Worm (Caenorhabditis elegans): ENCODE data around the gene srw-133.

Gene srw-133

DNA sequence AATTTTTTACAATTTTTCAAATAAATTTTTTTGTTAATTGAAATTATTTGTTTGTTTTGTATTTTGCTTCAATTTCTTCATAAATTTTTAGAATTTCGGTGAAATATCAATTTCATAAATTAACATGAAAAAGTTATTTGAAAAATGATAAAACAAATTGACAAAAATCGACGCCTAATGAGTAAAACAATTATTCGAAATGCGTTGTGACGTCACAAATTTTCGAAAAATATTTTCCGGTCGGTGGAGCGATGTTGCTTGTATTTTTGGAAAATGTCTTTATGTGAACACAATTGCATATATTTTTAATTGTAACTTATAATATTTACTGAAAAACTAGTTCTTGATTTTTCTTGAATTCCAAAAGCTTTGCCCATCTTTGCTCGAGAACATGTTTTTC, 34.0 kb downstream of the srw-133 start:
- TF ChIP-seq swsn-7 (tag; optimal IDR thresholded peaks at IDR 0.05) (no peak), blmp-1 (tag; optimal IDR thresholded peaks at IDR 0.05) (no peak), efl-3 (GFP tag; optimal IDR thresholded peaks at IDR 0.05) (no peak), hpl-2 (GFP tag; optimal IDR thresholded peaks at IDR 0.05) (no peak), snu-23 (GFP tag; optimal IDR thresholded peaks at IDR 0.05) (no peak), nhr-20 (tag; optimal IDR thresholded peaks at IDR 0.05) (no peak), nhr-28 (tag; optimal IDR thresholded peaks at IDR 0.05) (no peak), isw-1 (GFP tag; IDR thresholded peaks at IDR 0.05) (no peak), xbp-1 (tag; optimal IDR thresholded peaks at IDR 0.05) (no peak), vab-15 (tag; optimal IDR thresholded peaks at IDR 0.05) (no peak), alr-1 (tag; optimal IDR thresholded peaks at IDR 0.05; ENCODE audit: borderline replicate concordance) (no peak), pag-3 (tag; optimal IDR thresholded peaks at IDR 0.05; ENCODE audit: borderline replicate concordance, insufficient read depth) (no peak)

DNA sequence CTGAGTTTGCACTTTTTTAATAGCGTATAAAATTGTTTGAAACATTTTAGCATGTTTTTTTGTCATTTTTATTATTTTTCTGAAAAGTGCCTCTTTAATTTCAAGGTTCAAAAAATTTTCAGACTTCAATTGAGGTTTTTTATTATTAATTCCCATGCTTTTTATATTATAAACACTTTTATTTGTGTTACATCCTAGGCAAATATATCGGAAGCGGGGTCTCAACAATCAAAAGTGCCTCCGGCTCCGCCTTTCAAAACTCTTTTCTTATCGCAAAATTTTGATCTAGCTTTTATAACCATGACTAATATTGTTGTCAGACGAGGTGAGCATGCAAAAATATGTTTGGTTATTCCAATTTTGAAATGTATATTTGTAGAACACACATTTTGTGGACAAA, 41.1 kb downstream of the srw-133 start, which contains the start of gene otpl-2:
Gene otpl-2 (plus strand): TSS at position 301 of the 400 bp plus-strand sequence.
- TF ChIP-seq isw-1 (GFP tag; IDR thresholded peaks at IDR 0.05) (no peak), sup-37 (GFP tag; optimal IDR thresholded peaks at IDR 0.05) (no peak), snu-23 (GFP tag; optimal IDR thresholded peaks at IDR 0.05) (no peak), zip-4 (GFP tag; optimal IDR thresholded peaks at IDR 0.05) (no peak), nhr-90 (tag; optimal IDR thresholded peaks at IDR 0.05; ENCODE audit: poor library complexity) (no peak), sptf-1 (tag; optimal IDR thresholded peaks at IDR 0.05) (no peak), swsn-7 (tag; optimal IDR thresholded peaks at IDR 0.05) (no peak), lin-13 (GFP tag; optimal IDR thresholded peaks at IDR 0.05) (no peak), mdl-1 (tag; optimal IDR thresholded peaks at IDR 0.05) (no peak), unc-30 (tag; optimal IDR thresholded peaks at IDR 0.05) (no peak), hlh-17 (GFP tag; optimal IDR thresholded peaks at IDR 0.05; ENCODE audit: borderline replicate concordance) (no peak), aly-2 (tag; optimal IDR thresholded peaks at IDR 0.05) (no peak), hlh-4 (tag; optimal IDR thresholded peaks at IDR 0.05) (no peak), tbx-2 (tag; optimal IDR thresholded peaks at IDR 0.05) (no peak), fkh-8 (tag; optimal IDR thresholded peaks at IDR 0.05) (no peak), Y116A8C.19 (tag; optimal IDR thresholded peaks at IDR 0.05; ENCODE audit: borderline replicate concordance) (no peak), fos-1 (tag; optimal IDR thresholded peaks at IDR 0.05) (no peak), grh-1 (GFP tag; IDR thresholded peaks at IDR 0.05) (no peak)

DNA sequence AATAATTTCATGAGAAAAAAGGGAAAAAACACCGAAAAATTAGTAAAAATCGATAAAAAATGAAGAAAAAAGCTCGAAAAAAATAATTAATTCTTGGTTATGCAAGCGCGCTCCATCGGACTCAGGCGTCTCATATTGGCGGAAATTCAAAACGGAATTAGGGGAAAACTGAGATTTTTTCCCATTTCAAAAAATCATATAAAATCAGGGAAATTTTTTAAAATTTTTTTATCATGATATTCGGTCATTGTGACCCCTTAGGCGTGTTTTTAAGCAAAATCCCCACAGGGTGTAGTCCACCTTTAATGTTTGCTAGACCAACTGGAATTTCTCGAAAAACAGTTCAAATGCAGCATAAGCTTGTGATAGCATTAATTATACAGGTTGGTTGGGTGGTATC, 46.7 kb downstream of the srw-133 start:
- TF ChIP-seq efl-1 (optimal IDR thresholded peaks at IDR 0.05) (peak in 1 of 2 experiments; percentile 68), efl-1 (GFP tag; optimal IDR thresholded peaks at IDR 0.05 in 1 of 2) (peak; percentile 57 to 95), dpl-1 (GFP tag; optimal IDR thresholded peaks at IDR 0.05) (peak in 1 of 3 experiments; percentile 36)

DNA sequence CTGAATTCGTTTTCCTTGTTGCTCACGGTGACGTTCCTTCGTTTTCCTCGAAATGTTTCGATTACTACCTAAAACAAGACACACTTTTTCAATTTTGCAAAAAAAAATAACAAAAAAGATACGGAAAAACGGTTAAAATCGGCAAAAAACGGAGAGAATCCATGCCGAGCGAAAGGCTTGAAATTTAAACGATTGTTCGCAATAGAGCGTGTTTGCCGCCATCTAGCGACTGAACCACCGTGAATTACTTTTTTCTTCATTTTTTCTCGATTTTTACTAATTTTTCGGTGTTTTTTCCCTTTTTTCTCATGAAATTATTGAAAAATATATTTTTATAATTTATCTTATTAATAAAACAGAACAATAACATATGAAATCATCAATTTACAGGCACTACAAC, 48.4 kb downstream of the srw-133 start:
- peak in 1 of 2 experiments; percentile 13 for TF ChIP-seq lsy-2 (tag; optimal IDR thresholded peaks at IDR 0.05)

DNA sequence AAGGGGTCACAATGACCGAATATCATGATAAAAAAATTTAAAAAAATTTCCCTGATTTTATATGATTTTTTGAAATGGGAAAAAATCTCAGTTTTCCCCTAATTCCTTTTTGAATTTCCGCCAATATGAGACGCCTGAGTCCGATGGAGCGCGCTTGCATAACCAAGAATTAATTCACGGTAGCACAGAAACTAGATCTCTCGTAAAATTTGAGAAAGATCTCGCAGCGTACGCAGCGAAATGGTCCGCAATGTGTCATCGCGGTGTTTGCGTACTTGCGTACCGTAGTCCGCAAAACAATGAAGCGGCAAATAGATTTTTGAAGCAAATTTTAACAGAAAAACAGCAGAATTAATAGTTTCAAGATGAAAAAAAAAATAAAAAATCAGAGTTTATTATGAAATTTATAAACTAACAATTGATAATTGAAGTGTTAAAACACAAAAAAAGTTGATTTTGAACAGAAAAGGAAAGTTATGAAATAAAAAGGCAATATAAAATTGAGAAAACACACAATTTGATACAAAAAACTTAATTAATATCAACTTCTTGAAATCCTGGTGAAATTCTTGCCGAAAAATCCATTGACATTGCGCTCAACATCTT, 50.9 kb downstream of the srw-133 start:
- TF ChIP-seq efl-1 (optimal IDR thresholded peaks at IDR 0.05) (peak; percentile 62 to 75), efl-1 (GFP tag; optimal IDR thresholded peaks at IDR 0.05 in 1 of 2) (peak; percentile 69 to 96), fkh-8 (tag; optimal IDR thresholded peaks at IDR 0.05) (peak; percentile 19), lsy-2 (tag; optimal IDR thresholded peaks at IDR 0.05) (peak; percentile 81 to 93), mab-9 (GFP tag; IDR thresholded peaks at IDR 0.05) (peak; percentile 84), lin-35 (GFP tag; optimal IDR thresholded peaks at IDR 0.05) (peak; percentile 48 to 70), nhr-19 (GFP tag; conservative IDR thresholded peaks at IDR 0.05) (peak; percentile 93), grh-1 (GFP tag; IDR thresholded peaks at IDR 0.05) (peak; percentile 86), ceh-88 (GFP tag; IDR thresholded peaks at IDR 0.05) (peak; percentile 84), nhr-85 (tag) (peak; percentile 65), xbp-1 (tag; optimal IDR thresholded peaks at IDR 0.05) (peak; percentile 45), F16B12.6 (tag; optimal IDR thresholded peaks at IDR 0.05) (peak; percentile 49), isw-1 (GFP tag; IDR thresholded peaks at IDR 0.05) (peak; percentile 88), rnt-1 (tag; optimal IDR thresholded peaks at IDR 0.05) (peak; percentile 58), dpl-1 (GFP tag; optimal IDR thresholded peaks at IDR 0.05) (peak; percentile 42 to 67 (median 48)), swsn-7 (tag; optimal IDR thresholded peaks at IDR 0.05) (peak; percentile 37), dsc-1 (tag; optimal IDR thresholded peaks at IDR 0.05) (peak; percentile 38), nhr-47 (tag; optimal IDR thresholded peaks at IDR 0.05) (peak; percentile 73), unc-86 (tag; optimal IDR thresholded peaks at IDR 0.05) (peak; percentile 34), unc-98 (GFP tag; IDR thresholded peaks at IDR 0.05) (peak; percentile 89), nhr-20 (tag; optimal IDR thresholded peaks at IDR 0.05) (peak; percentile 48)
